Comparison of ENCODE assay signal across 4 fruit fly cellular contexts in the genomic region with DNA sequence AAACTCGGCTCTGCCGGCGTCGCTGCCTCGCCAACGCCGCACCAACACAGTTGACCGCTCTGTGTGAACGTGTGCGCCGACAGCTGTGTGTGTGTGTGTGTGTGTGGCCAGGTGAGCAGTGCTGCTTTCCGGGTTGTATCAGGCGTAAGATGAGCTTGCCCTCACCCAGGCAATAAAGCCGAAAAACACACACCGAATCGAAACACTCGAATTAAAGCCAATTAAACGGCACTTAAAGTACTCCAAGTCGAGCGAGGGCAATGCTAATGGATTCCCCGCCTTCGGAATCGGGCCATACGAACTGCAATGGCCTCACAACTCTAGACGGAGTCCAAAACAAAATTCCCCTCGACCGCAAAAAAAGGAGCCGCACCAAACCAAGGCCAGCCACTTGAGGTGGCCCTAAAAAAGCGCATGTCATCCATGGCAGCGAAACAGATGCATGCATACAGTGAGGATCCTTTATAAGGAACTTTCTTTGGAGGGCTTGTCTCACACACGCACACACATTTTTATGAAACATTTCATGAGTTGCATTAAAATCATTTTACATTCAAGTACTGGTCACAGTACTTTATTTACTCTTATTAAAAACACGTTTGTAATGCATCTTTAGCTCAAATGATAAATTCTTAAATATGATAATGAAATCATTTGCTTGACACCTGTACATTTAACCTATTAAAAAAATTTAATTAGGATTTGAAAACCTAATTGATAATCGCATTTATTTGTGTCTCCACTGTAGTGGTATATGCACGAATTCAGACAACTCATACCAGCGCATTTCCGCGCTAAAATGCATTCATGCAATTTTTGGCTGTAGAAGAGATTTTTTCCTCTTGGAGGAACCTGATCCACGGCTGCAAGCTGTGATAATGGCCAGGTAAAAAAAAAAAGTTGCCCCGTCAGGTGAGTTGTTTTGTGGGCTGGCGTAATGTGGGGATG.
A peak's percentile ranks its signal among the peaks of the same experiment; 100 is the strongest.
TF ChIP-seq lines count a peak whose summit lies in the region.

No protein-coding gene starts in this region.

TF ChIP-seq in whole organism, embryonic, 481 proteins besides CTCF, POLR2A, EP300 and RAD21 (continued from another document):
- no peak for TF ChIP-seq Stat92E (GFP tag; optimal IDR thresholded peaks at IDR 0.05; lab: Kevin White, UChicago)
- TF ChIP-seq CG2678 (tag; optimal IDR thresholded peaks at IDR 0.05; lab: Kevin White, UChicago): no peak
- peak; percentile 85 for TF ChIP-seq corto (GFP tag; optimal IDR thresholded peaks at IDR 0.05; lab: Kevin White, UChicago)
- no peak for TF ChIP-seq CG14667 (GFP tag; IDR thresholded peaks at IDR 0.05; lab: Robert Waterston, UW)
- TF ChIP-seq D (optimal IDR thresholded peaks at IDR 0.05; lab: Kevin White, UChicago): no peak
- TF ChIP-seq D (GFP tag; optimal IDR thresholded peaks at IDR 0.05; lab: Kevin White, UChicago): no peak
- no peak for TF ChIP-seq Max (GFP tag; optimal IDR thresholded peaks at IDR 0.05; lab: Kevin White, UChicago)
- TF ChIP-seq slbo (GFP tag; IDR thresholded peaks at IDR 0.05; lab: Robert Waterston, UW): 0 out of 2 replicates have a peak, but pooled peaks have one; percentile 29
- TF ChIP-seq bsh (GFP tag; optimal IDR thresholded peaks at IDR 0.05; lab: Kevin White, UChicago): peak in 1 of 2 experiments; percentile 82
- TF ChIP-seq disco-r (GFP tag; optimal IDR thresholded peaks at IDR 0.05; lab: Kevin White, UChicago): no peak
- 0 out of 3 replicates have a peak, but pooled peaks have one; percentile 18 for TF ChIP-seq gce (GFP tag; IDR thresholded peaks at IDR 0.05; lab: Robert Waterston, UW)
- no peak for TF ChIP-seq MTF-1 (GFP tag; optimal IDR thresholded peaks at IDR 0.05; lab: Kevin White, UChicago; ENCODE audit: borderline replicate concordance)
- TF ChIP-seq cg (GFP tag; optimal IDR thresholded peaks at IDR 0.05; lab: Kevin White, UChicago): peak; percentile 20
TF ChIP-seq in whole organism, embryonic: peak in this region for 10.

TF ChIP-seq in whole organism, prepupa, 60 proteins besides CTCF, POLR2A, EP300 and RAD21 (continued from another document and continues in another):
- TF ChIP-seq fkh (GFP tag; optimal IDR thresholded peaks at IDR 0.05; lab: Kevin White, UChicago) (no peak), Eip75B (GFP tag; optimal IDR thresholded peaks at IDR 0.05; lab: Kevin White, UChicago) (peak; percentile 96), Hr39 (GFP tag; optimal IDR thresholded peaks at IDR 0.05; lab: Kevin White, UChicago) (peak; percentile 94), CG16779 (tag; optimal IDR thresholded peaks at IDR 0.05; lab: Kevin White, UChicago) (peak; percentile 91), Sox102F (GFP tag; optimal IDR thresholded peaks at IDR 0.05; lab: Kevin White, UChicago) (peak; percentile 93), CG15336 (GFP tag; IDR thresholded peaks at IDR 0.05; lab: Robert Waterston, UW) (peak; percentile 89), Ets21C (GFP tag; optimal IDR thresholded peaks at IDR 0.05; lab: Kevin White, UChicago) (peak; percentile 91), CG8632 (GFP tag; optimal IDR thresholded peaks at IDR 0.05; lab: Kevin White, UChicago) (peak; percentile 94), achi (GFP tag; optimal IDR thresholded peaks at IDR 0.05; lab: Kevin White, UChicago) (peak; percentile 94), CG6276 (GFP tag; optimal IDR thresholded peaks at IDR 0.05; lab: Kevin White, UChicago) (peak; percentile 89), fd59A (GFP tag; optimal IDR thresholded peaks at IDR 0.05; lab: Kevin White, UChicago) (peak; percentile 97), cyc (GFP tag; optimal IDR thresholded peaks at IDR 0.05; lab: Kevin White, UChicago) (peak; percentile 92), Ets96B (tag; optimal IDR thresholded peaks at IDR 0.05; lab: Kevin White, UChicago) (peak; percentile 98), Met (GFP tag; optimal IDR thresholded peaks at IDR 0.05; lab: Kevin White, UChicago) (peak; percentile 96), CG4318 (GFP tag; optimal IDR thresholded peaks at IDR 0.05; lab: Kevin White, UChicago) (peak; percentile 78), esn (GFP tag; optimal IDR thresholded peaks at IDR 0.05; lab: Kevin White, UChicago) (peak; percentile 97), eg (GFP tag; IDR thresholded peaks at IDR 0.05; lab: Robert Waterston, UW) (peak; percentile 78), CG32006 (GFP tag; optimal IDR thresholded peaks at IDR 0.05; lab: Kevin White, UChicago) (peak; percentile 89), acj6 (GFP tag; optimal IDR thresholded peaks at IDR 0.05; lab: Kevin White, UChicago) (peak; percentile 95), Eip78C (GFP tag; lab: Kevin White, UChicago) (peak; percentile 99), CG11762 (GFP tag; optimal IDR thresholded peaks at IDR 0.05; lab: Kevin White, UChicago; ENCODE audit: insufficient read depth) (peak; percentile 93), CG10669 (GFP tag; optimal IDR thresholded peaks at IDR 0.05; lab: Kevin White, UChicago) (peak; percentile 96), Lpt (GFP tag; optimal IDR thresholded peaks at IDR 0.05; lab: Kevin White, UChicago) (peak; percentile 83), CG11294 (GFP tag; IDR thresholded peaks at IDR 0.05; lab: Robert Waterston, UW) (peak; percentile 48), CG1621 (tag; optimal IDR thresholded peaks at IDR 0.05; lab: Kevin White, UChicago) (peak; percentile 73), topi (GFP tag; optimal IDR thresholded peaks at IDR 0.05; lab: Kevin White, UChicago) (peak; percentile 96), CG6163 (GFP tag; IDR thresholded peaks at IDR 0.05; lab: Robert Waterston, UW) (peak; percentile 87), Gug (GFP tag; IDR thresholded peaks at IDR 0.05; lab: Robert Waterston, UW) (peak; percentile 68), svp (GFP tag; lab: Kevin White, UChicago) (peak; percentile 99), dac (GFP tag; optimal IDR thresholded peaks at IDR 0.05; lab: Kevin White, UChicago) (peak; percentile 73), Hr38 (GFP tag; optimal IDR thresholded peaks at IDR 0.05; lab: Kevin White, UChicago) (no peak), CG8319 (GFP tag; optimal IDR thresholded peaks at IDR 0.05; lab: Kevin White, UChicago) (peak; percentile 92), salr (GFP tag; optimal IDR thresholded peaks at IDR 0.05; lab: Kevin White, UChicago) (peak; percentile 92), OdsH (GFP tag; optimal IDR thresholded peaks at IDR 0.05; lab: Kevin White, UChicago) (peak; percentile 94), lz (GFP tag; optimal IDR thresholded peaks at IDR 0.05; lab: Kevin White, UChicago) (peak; percentile 95), net (GFP tag; optimal IDR thresholded peaks at IDR 0.05; lab: Kevin White, UChicago) (peak; percentile 92)

TF ChIP-seq in whole organism, pupa, 21 proteins besides CTCF, POLR2A, EP300 and RAD21 (continued from another document):
- TF ChIP-seq gl (tag; optimal IDR thresholded peaks at IDR 0.05; lab: Kevin White, UChicago): peak; percentile 82

TF ChIP-seq in whole organism, wandering third instar larva, 38 proteins besides CTCF, POLR2A, EP300 and RAD21 (continued from another document):
- peak; percentile 89 for TF ChIP-seq Rel (GFP tag; optimal IDR thresholded peaks at IDR 0.05; lab: Kevin White, UChicago)
- TF ChIP-seq Rel (tag; optimal IDR thresholded peaks at IDR 0.05; lab: Kevin White, UChicago): peak; percentile 94
- TF ChIP-seq dl (GFP tag; optimal IDR thresholded peaks at IDR 0.05; lab: Kevin White, UChicago; ENCODE audit: insufficient read depth in 1 of 2, partially characterized antibody in 2 of 2): peak in 1 of 2 experiments; percentile 37
- peak; percentile 82 for TF ChIP-seq CG32264 (GFP tag; optimal IDR thresholded peaks at IDR 0.05; lab: Kevin White, UChicago)
- peak; percentile 88 for TF ChIP-seq rgr (GFP tag; optimal IDR thresholded peaks at IDR 0.05; lab: Kevin White, UChicago)
- peak; percentile 96 for TF ChIP-seq woc (GFP tag; optimal IDR thresholded peaks at IDR 0.05; lab: Kevin White, UChicago)
- peak; percentile 85 for TF ChIP-seq sage (GFP tag; optimal IDR thresholded peaks at IDR 0.05; lab: Kevin White, UChicago)
- no peak for TF ChIP-seq jim (GFP tag; optimal IDR thresholded peaks at IDR 0.05; lab: Kevin White, UChicago)
- no peak for TF ChIP-seq CrebA (GFP tag; optimal IDR thresholded peaks at IDR 0.05; lab: Kevin White, UChicago; ENCODE audit: borderline replicate concordance)
- peak; percentile 96 for TF ChIP-seq HLH106 (tag; optimal IDR thresholded peaks at IDR 0.05; lab: Kevin White, UChicago)
- TF ChIP-seq Dif (GFP tag; optimal IDR thresholded peaks at IDR 0.05; lab: Kevin White, UChicago; ENCODE audit: partially characterized antibody): peak; percentile 15
- TF ChIP-seq Dfd (GFP tag; optimal IDR thresholded peaks at IDR 0.05; lab: Kevin White, UChicago): no peak
- TF ChIP-seq br (GFP tag; optimal IDR thresholded peaks at IDR 0.05; lab: Kevin White, UChicago): peak; percentile 91
- TF ChIP-seq OdsH (GFP tag; optimal IDR thresholded peaks at IDR 0.05; lab: Kevin White, UChicago): peak; percentile 93
- no peak for TF ChIP-seq tai (GFP tag; optimal IDR thresholded peaks at IDR 0.05; lab: Kevin White, UChicago)
- no peak for TF ChIP-seq Hr83 (GFP tag; optimal IDR thresholded peaks at IDR 0.05; lab: Kevin White, UChicago; ENCODE audit: poor library complexity, severe bottlenecking)
- no peak for TF ChIP-seq GATAd (GFP tag; optimal IDR thresholded peaks at IDR 0.05; lab: Kevin White, UChicago)
